Worm (Caenorhabditis elegans): ENCODE results near the gene F59E12.3.

Gene F59E12.3

ce11 chrII:5642110-5642509 is 4.0 kb downstream of the F59E12.3 start:
- TF ChIP-seq ceh-9 (tag; optimal IDR thresholded peaks at IDR 0.05) (no peak), egl-27 (tag; optimal IDR thresholded peaks at IDR 0.05) (no peak)

DNA sequence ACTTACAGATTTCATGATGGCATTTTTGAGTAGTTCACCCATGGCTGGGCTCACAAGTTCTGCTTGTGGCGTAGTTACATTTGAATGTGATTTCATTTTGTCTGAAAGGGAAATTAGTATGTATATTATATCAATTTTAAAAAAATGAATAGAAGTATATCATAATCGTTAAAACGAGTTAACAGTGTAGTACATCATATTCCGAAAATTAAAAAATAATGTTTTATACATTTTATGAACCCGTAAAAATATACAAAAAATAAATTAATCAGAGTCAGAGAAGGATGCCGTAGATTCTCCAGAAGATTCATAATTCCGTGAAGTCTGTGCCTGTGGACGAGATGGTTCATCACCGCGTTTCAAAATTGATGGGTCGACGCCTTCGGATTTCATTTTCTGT is 8.8 kb downstream of the F59E12.3 start, which contains the start of gene F59E12.9:
Gene F59E12.9, minus strand, starts transcription at position 101 of the 400 bp plus-strand sequence.
- TF ChIP-seq nhr-28 (tag; optimal IDR thresholded peaks at IDR 0.05) = no peak
- TF ChIP-seq elt-3 (tag; optimal IDR thresholded peaks at IDR 0.05) = no peak
- TF ChIP-seq fkh-10 (GFP tag; optimal IDR thresholded peaks at IDR 0.05) = no peak
- no peak for TF ChIP-seq ztf-11 (tag; optimal IDR thresholded peaks at IDR 0.05)
- no peak for TF ChIP-seq nhr-25 (tag; optimal IDR thresholded peaks at IDR 0.05)
- TF ChIP-seq nfya-1 (tag; optimal IDR thresholded peaks at IDR 0.05; ENCODE audit: insufficient read depth) = no peak
- TF ChIP-seq sea-2 (GFP tag; optimal IDR thresholded peaks at IDR 0.05) = no peak
- no peak for TF ChIP-seq ZK546.5 (tag; optimal IDR thresholded peaks at IDR 0.05)

ce11 chrII:5648272-5648671 is 10.1 kb downstream of the F59E12.3 start, which contains the start of gene ddl-1:
ddl-1 (minus strand) TSS chrII:5648372.
- TF ChIP-seq mdl-1 (tag; optimal IDR thresholded peaks at IDR 0.05) = no peak
- TF ChIP-seq egl-5 (tag; optimal IDR thresholded peaks at IDR 0.05) = no peak
- TF ChIP-seq egl-27 (tag; optimal IDR thresholded peaks at IDR 0.05) = no peak
- no peak for TF ChIP-seq zag-1 (tag; optimal IDR thresholded peaks at IDR 0.05)

- TF ChIP-seq fkh-10 (GFP tag; optimal IDR thresholded peaks at IDR 0.05) (no peak), ZK546.5 (tag; optimal IDR thresholded peaks at IDR 0.05) (no peak), unc-39 (tag; optimal IDR thresholded peaks at IDR 0.05) (no peak), nhr-11 (tag; optimal IDR thresholded peaks at IDR 0.05) (no peak), nhr-67 (tag; optimal IDR thresholded peaks at IDR 0.05) (no peak), fkh-2 (tag; optimal IDR thresholded peaks at IDR 0.05) (no peak), nfya-1 (tag; optimal IDR thresholded peaks at IDR 0.05; ENCODE audit: insufficient read depth) (peak; percentile 90), nhr-43 (tag; optimal IDR thresholded peaks at IDR 0.05; ENCODE audit: poor library complexity, severe bottlenecking) (peak; percentile 6), eor-1 (tag; optimal IDR thresholded peaks at IDR 0.05) (no peak), lin-15B (tag; optimal IDR thresholded peaks at IDR 0.05) (peak; percentile 95), pha-4 (tag; optimal IDR thresholded peaks at IDR 0.05) (peak; percentile 87), hmg-11 (tag; optimal IDR thresholded peaks at IDR 0.05) (peak; percentile 35), nhr-23 (tag; optimal IDR thresholded peaks at IDR 0.05) (peak; percentile 17), egl-5 (tag; optimal IDR thresholded peaks at IDR 0.05) (peak; percentile 63), elt-2 (tag; optimal IDR thresholded peaks at IDR 0.05) (peak; percentile 52), lin-39 (tag; optimal IDR thresholded peaks at IDR 0.05) (peak; percentile 74), nhr-25 (tag; optimal IDR thresholded peaks at IDR 0.05) (peak; percentile 51), pqm-1 (tag; optimal IDR thresholded peaks at IDR 0.05) (peak; percentile 18), skn-1 (tag; optimal IDR thresholded peaks at IDR 0.05) (no peak)
Observed at ce11 chrII:5649236-5650004, 11.3 kb downstream of the F59E12.3 start, which contains the start of the genes sam-4, F59E12.17 and zyg-1. sam-4 (minus strand) TSS chrII:5649286. F59E12.17 (minus strand) TSS chrII:5649470. zyg-1 (plus strand) TSS chrII:5649748.

- TF ChIP-seq unc-39 (tag; optimal IDR thresholded peaks at IDR 0.05) (no peak), nhr-11 (tag; optimal IDR thresholded peaks at IDR 0.05) (no peak), ceh-16 (tag; optimal IDR thresholded peaks at IDR 0.05) (no peak), unc-62 (GFP tag; optimal IDR thresholded peaks at IDR 0.05) (no peak), ama-1 (optimal IDR thresholded peaks at IDR 0.05) (no peak), zag-1 (tag; optimal IDR thresholded peaks at IDR 0.05) (no peak), pqm-1 (tag; optimal IDR thresholded peaks at IDR 0.05) (no peak), sea-2 (GFP tag; optimal IDR thresholded peaks at IDR 0.05) (no peak), nfya-1 (tag; optimal IDR thresholded peaks at IDR 0.05; ENCODE audit: insufficient read depth) (no peak), tbx-2 (tag; optimal IDR thresholded peaks at IDR 0.05) (no peak), lin-39 (tag; optimal IDR thresholded peaks at IDR 0.05) (no peak), egl-5 (tag; optimal IDR thresholded peaks at IDR 0.05) (no peak), nhr-67 (tag; optimal IDR thresholded peaks at IDR 0.05) (no peak), nhr-237 (tag; optimal IDR thresholded peaks at IDR 0.05) (no peak)
Observed at ce11 chrII:5651426-5651825, 13.3 kb downstream of the F59E12.3 start.

All from whole organism, L3 larva.